Worm (Caenorhabditis elegans) whole organism, midembryonic: ENCODE results near the gene suox-1.

Experiments used
- T22C8.4 ChIP-seq: fragments of 200-800 bp; sonication (Bioruptor generic); IDR thresholded peaks from 2 replicates; pipeline ENCODE4 v1.3.6; 2022; ENCODE audit warnings: missing genetic modification characterization, missing compliant biosample characterization
- cog-1 ChIP-seq: sonication (generic microtip); optimal IDR thresholded peaks from 2 replicates; lab custom pipeline; 2016; ENCODE audit warnings: missing genetic modification characterization, missing compliant biosample characterization
- flt-1 ChIP-seq: fragments of 200-800 bp; sonication (Bioruptor generic); IDR thresholded peaks from 2 replicates; pipeline ENCODE4 v1.3.6; 2022; ENCODE audit warnings: missing genetic modification characterization, missing compliant biosample characterization
- klf-2 ChIP-seq: fragments of 200-800 bp; sonication (Bioruptor generic); conservative IDR thresholded peaks from 2 replicates; pipeline ENCODE4 v1.3.6; 2022; ENCODE audit warnings: missing genetic modification reagents, missing genetic modification characterization, missing compliant biosample characterization
- med-1 ChIP-seq: sonication (generic microtip); optimal IDR thresholded peaks from 2 replicates; lab custom pipeline; 2017; ENCODE audit warnings: missing genetic modification characterization, mild to moderate bottlenecking, missing compliant biosample characterization, antibody characterized with exemption, missing genetic modification reagents; ENCODE audit not compliant: insufficient read depth
- ref-1 ChIP-seq: fragments of 200-800 bp; sonication (Bioruptor generic); conservative IDR thresholded peaks from 2 replicates; pipeline ENCODE4 v1.3.6; 2022; ENCODE audit warnings: missing genetic modification reagents, missing genetic modification characterization, missing compliant biosample characterization
- tab-1 ChIP-seq: fragments of 200-800 bp; sonication (Bioruptor generic); IDR thresholded peaks from 2 replicates; pipeline ENCODE4 v1.3.6; 2022; ENCODE audit warnings: missing genetic modification characterization, missing compliant biosample characterization
- ztf-23 ChIP-seq: fragments of 200-800 bp; sonication (Bioruptor generic); IDR thresholded peaks from 2 replicates; pipeline ENCODE4 v1.3.6; 2022; ENCODE audit warnings: missing genetic modification reagents, missing genetic modification characterization, missing compliant biosample characterization
- ztf-29 ChIP-seq: fragments of 200-800 bp; sonication (Bioruptor generic); IDR thresholded peaks from 2 replicates; pipeline ENCODE4 v1.3.6; 2022; ENCODE audit warnings: missing genetic modification reagents, missing genetic modification characterization, missing compliant biosample characterization

The suox-1 gene

DNA sequence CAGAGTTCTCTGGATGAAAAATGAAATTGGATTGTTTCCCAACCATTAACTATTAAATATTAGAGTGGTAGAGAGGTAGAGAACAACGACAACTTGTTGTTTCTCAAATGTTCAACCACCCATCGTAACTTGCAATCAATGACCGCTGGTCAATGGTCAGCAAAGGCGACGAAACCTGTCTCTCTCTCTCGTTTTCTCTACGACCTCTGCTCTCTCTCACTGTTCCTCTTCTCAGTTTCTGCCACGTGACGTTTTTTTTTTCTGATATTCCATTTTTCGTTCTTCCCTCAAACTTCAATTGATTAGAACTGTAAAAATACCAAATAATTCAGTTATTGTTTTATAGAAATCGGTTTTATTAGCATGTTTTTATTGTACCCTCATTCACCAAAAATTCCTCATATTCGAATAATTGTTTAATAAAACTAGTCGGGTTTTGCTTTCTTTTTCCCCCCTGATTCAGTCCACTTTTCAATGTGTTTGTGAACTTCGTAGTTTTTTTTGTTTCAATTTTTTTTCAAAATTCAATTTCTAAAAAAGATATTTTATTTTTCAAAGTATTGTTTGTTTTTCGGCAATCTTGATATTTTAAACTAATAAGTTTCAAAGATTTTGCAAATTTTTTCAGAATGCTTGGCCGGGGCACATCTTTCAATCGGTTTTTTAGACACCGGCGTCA lies at the start of gene suox-1:
Gene suox-1, plus strand, starts transcription at position 629 of the 679 bp plus-strand sequence.
- TF ChIP-seq klf-2 (GFP tag; lab: Robert Waterston, UW): no peak
- no peak for TF ChIP-seq ztf-23 (GFP tag; lab: Robert Waterston, UW)
- TF ChIP-seq flt-1 (GFP tag; lab: Robert Waterston, UW): no peak
- TF ChIP-seq cog-1 (tag; lab: Kevin White, UChicago): no peak
- TF ChIP-seq tab-1 (GFP tag; lab: Robert Waterston, UW): no peak
- TF ChIP-seq ztf-29: no peak
- TF ChIP-seq med-1 (GFP tag; lab: Kevin White, UChicago): no peak
- no peak for TF ChIP-seq ref-1
- no peak for TF ChIP-seq T22C8.4 (GFP tag; lab: Robert Waterston, UW)

DNA sequence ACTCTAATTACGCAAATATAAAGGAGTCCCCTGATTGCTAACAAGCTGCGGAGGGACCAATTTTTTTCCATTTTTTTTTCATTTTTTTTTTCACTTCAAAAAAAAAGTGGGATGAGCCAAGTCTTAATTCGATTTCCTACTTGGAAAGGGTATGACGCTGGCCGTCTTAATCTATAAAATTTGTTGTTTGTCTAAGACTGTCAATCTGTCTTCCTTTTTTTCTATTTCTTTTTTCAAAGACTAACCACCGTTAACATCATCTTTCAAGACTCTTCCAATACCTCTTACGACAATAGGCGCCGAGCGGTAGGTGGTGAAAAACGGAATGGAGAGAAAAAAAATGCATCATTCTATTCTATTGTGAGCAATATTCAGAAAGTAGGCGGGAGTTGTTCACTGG lies 32.3 kb upstream of the suox-1 start:
- TF ChIP-seq cog-1 (tag; lab: Kevin White, UChicago) (no peak), med-1 (GFP tag; lab: Kevin White, UChicago) (no peak), T22C8.4 (GFP tag; lab: Robert Waterston, UW) (no peak), ref-1 (no peak), ztf-29 (no peak), tab-1 (GFP tag; lab: Robert Waterston, UW) (no peak), flt-1 (GFP tag; lab: Robert Waterston, UW) (no peak), ztf-23 (GFP tag; lab: Robert Waterston, UW) (no peak), klf-2 (GFP tag; lab: Robert Waterston, UW) (no peak)

DNA sequence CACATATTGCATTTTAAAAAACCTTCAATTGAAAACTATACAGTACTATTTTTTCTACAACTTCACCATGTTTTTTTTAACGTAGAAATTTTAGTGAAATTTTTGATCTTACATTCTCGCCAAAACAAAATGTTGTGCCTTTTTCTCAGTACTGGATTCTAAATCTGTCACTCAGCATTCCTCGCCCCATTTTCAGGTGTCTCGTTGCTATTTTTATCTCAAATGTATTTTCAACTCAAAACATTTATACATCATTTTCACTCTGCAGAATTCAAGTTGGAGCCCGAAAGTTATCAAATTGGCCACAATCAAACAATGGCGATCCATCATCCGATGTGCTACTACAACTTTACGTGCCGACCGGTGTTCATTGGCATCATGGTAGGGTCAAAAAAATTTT lies 31.3 kb upstream of the suox-1 start, which contains the start of gene sprr-1:
Gene sprr-1, plus strand, starts transcription at position 269 of the 400 bp plus-strand sequence.
- TF ChIP-seq klf-2 (GFP tag; lab: Robert Waterston, UW) (no peak), med-1 (GFP tag; lab: Kevin White, UChicago) (no peak), cog-1 (tag; lab: Kevin White, UChicago) (no peak), tab-1 (GFP tag; lab: Robert Waterston, UW) (no peak), ztf-29 (no peak), flt-1 (GFP tag; lab: Robert Waterston, UW) (no peak), ref-1 (no peak), ztf-23 (GFP tag; lab: Robert Waterston, UW) (no peak), T22C8.4 (GFP tag; lab: Robert Waterston, UW) (no peak)

DNA sequence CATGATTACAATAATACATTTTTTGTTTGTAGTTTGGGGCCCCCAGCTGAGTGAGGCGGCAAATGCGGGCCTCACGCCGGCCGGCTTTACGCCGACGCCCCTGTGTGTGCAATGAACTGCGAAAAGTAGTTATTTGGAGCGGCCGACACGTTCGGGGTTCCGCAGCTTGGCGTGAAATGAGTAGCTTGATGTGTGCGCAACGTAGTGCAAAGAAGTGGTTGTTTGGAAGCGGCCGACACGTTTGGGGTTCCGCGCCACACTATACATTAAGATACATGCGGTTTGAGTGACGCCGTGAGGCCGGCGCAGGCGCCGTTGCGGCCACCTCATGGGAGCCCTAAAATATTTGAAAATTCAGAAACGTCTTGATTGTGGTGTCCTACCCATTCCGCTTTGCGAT lies 28.7 kb upstream of the suox-1 start:
- TF ChIP-seq flt-1 (GFP tag; lab: Robert Waterston, UW): no peak
- no peak for TF ChIP-seq ztf-23 (GFP tag; lab: Robert Waterston, UW)
- TF ChIP-seq cog-1 (tag; lab: Kevin White, UChicago): no peak
- TF ChIP-seq tab-1 (GFP tag; lab: Robert Waterston, UW): no peak
- TF ChIP-seq klf-2 (GFP tag; lab: Robert Waterston, UW): no peak
- no peak for TF ChIP-seq med-1 (GFP tag; lab: Kevin White, UChicago)
- TF ChIP-seq ztf-29: no peak
- no peak for TF ChIP-seq T22C8.4 (GFP tag; lab: Robert Waterston, UW)
- TF ChIP-seq ref-1: no peak

DNA sequence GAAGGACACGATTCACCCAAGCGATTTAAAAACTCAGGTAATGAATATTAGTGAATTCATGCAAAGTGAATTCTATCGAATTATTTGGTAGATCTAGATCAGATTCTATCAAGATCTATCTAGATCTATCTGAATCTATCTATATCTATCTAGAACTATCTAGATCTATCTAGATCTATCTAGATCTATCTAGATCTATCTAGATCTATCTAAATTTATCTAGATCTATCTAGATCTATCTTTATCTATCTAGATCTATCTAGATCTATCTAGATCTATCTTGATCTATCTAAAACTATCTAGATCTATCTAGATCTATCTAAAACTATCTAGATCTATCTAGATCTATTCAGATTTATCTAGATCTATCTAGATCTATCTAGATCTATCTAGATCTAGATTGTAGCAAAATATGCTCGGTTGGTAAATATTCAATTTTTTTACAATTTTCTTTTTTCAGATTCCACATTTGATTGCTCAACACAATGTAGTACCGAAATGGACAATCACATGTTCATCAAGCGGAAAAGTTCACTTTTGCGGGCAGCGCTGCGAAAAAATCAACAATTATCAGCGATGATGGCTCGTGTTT lies 27.3 kb upstream of the suox-1 start:
- TF ChIP-seq tab-1 (GFP tag; lab: Robert Waterston, UW) (no peak), flt-1 (GFP tag; lab: Robert Waterston, UW) (no peak), ref-1 (no peak), med-1 (GFP tag; lab: Kevin White, UChicago) (no peak), klf-2 (GFP tag; lab: Robert Waterston, UW) (no peak), ztf-23 (GFP tag; lab: Robert Waterston, UW) (no peak), T22C8.4 (GFP tag; lab: Robert Waterston, UW) (no peak), ztf-29 (no peak), cog-1 (tag; lab: Kevin White, UChicago) (no peak)

DNA sequence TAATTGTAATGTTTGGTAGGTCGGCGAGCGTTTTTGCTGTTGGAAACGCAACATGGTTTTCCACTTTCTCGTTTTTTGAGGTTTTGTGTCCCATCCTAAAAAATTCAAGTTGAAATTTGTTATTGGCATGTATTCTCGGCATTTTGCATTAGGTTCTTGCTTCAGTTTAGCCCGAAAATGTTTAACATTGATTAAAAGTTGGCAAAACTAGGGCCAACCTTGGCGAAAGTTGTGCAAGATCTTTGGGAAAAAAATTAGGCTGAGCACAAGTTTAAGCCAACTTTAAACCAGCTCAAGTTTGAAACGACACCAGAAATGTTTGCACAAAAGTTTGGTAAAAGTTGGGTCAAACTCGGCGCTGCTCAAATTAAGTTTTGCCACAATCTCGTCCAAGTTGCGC lies 20.0 kb upstream of the suox-1 start, which contains the start of gene exc-1:
Gene exc-1, minus strand, starts transcription at position 101 of the 400 bp plus-strand sequence.
- no peak for TF ChIP-seq tab-1 (GFP tag; lab: Robert Waterston, UW)
- TF ChIP-seq med-1 (GFP tag; lab: Kevin White, UChicago): no peak
- TF ChIP-seq klf-2 (GFP tag; lab: Robert Waterston, UW): no peak
- no peak for TF ChIP-seq flt-1 (GFP tag; lab: Robert Waterston, UW)
- no peak for TF ChIP-seq T22C8.4 (GFP tag; lab: Robert Waterston, UW)
- no peak for TF ChIP-seq ztf-23 (GFP tag; lab: Robert Waterston, UW)
- no peak for TF ChIP-seq ref-1
- no peak for TF ChIP-seq ztf-29
- TF ChIP-seq cog-1 (tag; lab: Kevin White, UChicago): no peak

DNA sequence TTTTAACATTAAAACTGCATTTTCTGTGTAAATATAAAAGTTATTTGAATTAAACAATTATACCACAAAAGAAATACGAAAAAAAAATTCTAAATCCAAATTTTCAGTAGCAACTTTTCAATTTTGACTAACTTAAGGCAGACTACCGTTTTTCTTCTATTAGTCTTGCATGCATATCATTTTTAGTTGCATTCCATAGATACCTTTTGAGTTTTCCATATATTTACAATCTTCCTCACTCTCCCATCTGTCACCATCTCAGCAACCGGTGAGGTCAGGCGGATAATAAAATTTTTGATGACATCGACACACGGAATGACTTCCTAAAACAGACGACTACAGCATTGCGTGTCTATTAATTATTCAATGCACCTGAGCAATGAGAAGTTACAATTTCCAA lies 18.6 kb upstream of the suox-1 start, which contains the start of gene gcy-36:
Gene gcy-36, plus strand, starts transcription at position 301 of the 400 bp plus-strand sequence.
- TF ChIP-seq med-1 (GFP tag; lab: Kevin White, UChicago): no peak
- no peak for TF ChIP-seq tab-1 (GFP tag; lab: Robert Waterston, UW)
- TF ChIP-seq cog-1 (tag; lab: Kevin White, UChicago): no peak
- TF ChIP-seq ztf-23 (GFP tag; lab: Robert Waterston, UW): no peak
- TF ChIP-seq klf-2 (GFP tag; lab: Robert Waterston, UW): no peak
- TF ChIP-seq T22C8.4 (GFP tag; lab: Robert Waterston, UW): no peak
- no peak for TF ChIP-seq ztf-29
- TF ChIP-seq ref-1: no peak
- TF ChIP-seq flt-1 (GFP tag; lab: Robert Waterston, UW): no peak

DNA sequence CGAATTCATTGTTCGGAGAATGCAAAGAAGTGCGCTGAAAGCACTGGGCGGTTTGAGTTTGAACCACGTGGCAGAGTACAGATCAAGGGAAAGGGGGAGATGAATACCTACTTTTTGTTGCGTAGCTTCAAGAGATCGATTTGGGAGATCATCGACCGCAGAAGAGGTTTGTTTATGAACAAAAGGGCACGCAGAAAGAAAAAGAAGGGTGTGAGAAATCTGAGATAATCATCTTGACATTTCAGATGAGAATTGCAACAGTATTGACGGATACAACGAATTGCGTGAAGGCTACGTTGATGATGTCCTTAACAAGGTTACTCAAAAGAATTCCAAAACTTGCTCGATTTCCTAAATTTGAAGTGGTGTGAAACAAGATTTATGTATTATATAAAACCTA lies 12.1 kb upstream of the suox-1 start:
- TF ChIP-seq cog-1 (tag; lab: Kevin White, UChicago): no peak
- TF ChIP-seq med-1 (GFP tag; lab: Kevin White, UChicago): no peak
- TF ChIP-seq tab-1 (GFP tag; lab: Robert Waterston, UW): no peak
- TF ChIP-seq ref-1: no peak
- TF ChIP-seq flt-1 (GFP tag; lab: Robert Waterston, UW): no peak
- TF ChIP-seq ztf-23 (GFP tag; lab: Robert Waterston, UW): no peak
- no peak for TF ChIP-seq klf-2 (GFP tag; lab: Robert Waterston, UW)
- TF ChIP-seq T22C8.4 (GFP tag; lab: Robert Waterston, UW): no peak
- no peak for TF ChIP-seq ztf-29
